Worm (Caenorhabditis elegans): ENCODE results near the gene oatr-1.
A peak's percentile ranks its signal among the peaks of the same experiment; 100 is the strongest.

oatr-1 gene

ce11 chrIII:6406829-6407228 is 10.8 kb upstream of the oatr-1 start, which contains the start of gene let-756:
TSS of gene let-756 (plus strand) at chrIII:6407129.
- TF ChIP-seq tbx-8 (GFP tag; optimal IDR thresholded peaks at IDR 0.05) = no peak
- TF ChIP-seq unc-120 (tag; optimal IDR thresholded peaks at IDR 0.05; ENCODE audit: poor library complexity, severe bottlenecking) = no peak
- no peak for TF ChIP-seq nhr-76 (tag; optimal IDR thresholded peaks at IDR 0.05)
- TF ChIP-seq lin-13 (tag; optimal IDR thresholded peaks at IDR 0.05) = no peak
- no peak for TF ChIP-seq hlh-1 (tag; optimal IDR thresholded peaks at IDR 0.05)
- TF ChIP-seq sem-2 (GFP tag; optimal IDR thresholded peaks at IDR 0.05) = no peak
- TF ChIP-seq mab-5 (tag; optimal IDR thresholded peaks at IDR 0.05) = no peak
- TF ChIP-seq elt-3 (tag; optimal IDR thresholded peaks at IDR 0.05) = no peak

DNA sequence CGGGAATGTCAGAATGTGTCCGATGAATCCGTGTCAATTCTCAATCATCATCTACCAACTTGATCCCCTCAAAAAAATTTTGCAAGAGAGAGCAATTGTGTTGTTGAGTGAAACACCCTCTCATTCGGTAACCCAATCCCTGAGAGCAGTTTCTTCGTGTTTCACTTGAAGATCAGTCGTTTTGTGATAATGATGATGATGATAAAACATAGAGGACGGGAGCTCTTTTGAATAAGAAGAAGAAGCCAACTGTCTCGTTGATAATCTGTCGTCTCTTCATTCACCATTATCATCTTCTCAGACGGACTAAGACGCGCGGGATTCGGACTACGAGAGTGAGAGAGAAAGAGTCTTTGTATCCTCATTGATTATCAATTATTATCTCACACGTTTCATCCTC is 9.1 kb upstream of the oatr-1 start:
- peak; percentile 66 for TF ChIP-seq unc-120 (tag; optimal IDR thresholded peaks at IDR 0.05; ENCODE audit: poor library complexity, severe bottlenecking)
- peak; percentile 88 for TF ChIP-seq unc-62 (GFP tag; optimal IDR thresholded peaks at IDR 0.05)
- peak; percentile 94 for TF ChIP-seq hlh-1 (tag; optimal IDR thresholded peaks at IDR 0.05)
- TF ChIP-seq mab-5 (tag; optimal IDR thresholded peaks at IDR 0.05) = peak; percentile 30
- no peak for TF ChIP-seq ceh-43 (GFP tag; optimal IDR thresholded peaks at IDR 0.05)
- TF ChIP-seq ceh-39 (tag; optimal IDR thresholded peaks at IDR 0.05) = no peak

ce11 chrIII:6402810-6403209 is 6.8 kb upstream of the oatr-1 start:
- TF ChIP-seq elt-1 (tag; optimal IDR thresholded peaks at IDR 0.05; ENCODE audit: borderline replicate concordance, insufficient read depth) (no peak), mep-1 (tag; optimal IDR thresholded peaks at IDR 0.05) (no peak), ces-1 (GFP tag; optimal IDR thresholded peaks at IDR 0.05) (no peak), nhr-28 (tag; optimal IDR thresholded peaks at IDR 0.05) (no peak), flh-1 (GFP tag; optimal IDR thresholded peaks at IDR 0.05) (no peak), lin-32 (GFP tag; optimal IDR thresholded peaks at IDR 0.05) (no peak), nhr-76 (tag; optimal IDR thresholded peaks at IDR 0.05) (no peak), ceh-83 (GFP tag; optimal IDR thresholded peaks at IDR 0.05) (no peak)

DNA sequence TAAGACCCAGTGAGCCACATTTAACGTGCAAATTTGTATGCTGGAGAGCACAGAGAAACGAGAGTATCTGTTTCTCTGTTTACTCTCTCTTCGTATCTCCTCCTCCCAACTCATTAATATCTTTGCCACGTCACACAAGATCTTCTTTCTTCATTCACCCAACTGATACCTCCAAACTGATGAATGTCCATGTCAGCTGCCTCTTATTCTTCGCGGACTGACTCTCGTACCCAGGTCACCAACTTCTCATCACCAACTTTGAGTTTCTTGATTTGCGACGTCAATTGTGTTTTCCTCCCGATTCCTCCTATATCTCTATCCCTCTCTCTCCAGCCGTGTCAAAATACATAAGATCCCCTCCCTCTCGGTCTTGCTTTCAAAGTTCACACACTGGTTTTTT is 6.4 kb upstream of the oatr-1 start:
- TF ChIP-seq unc-62 (GFP tag; optimal IDR thresholded peaks at IDR 0.05) (peak; percentile 89), mab-5 (tag; optimal IDR thresholded peaks at IDR 0.05) (peak; percentile 48), tbx-8 (GFP tag; optimal IDR thresholded peaks at IDR 0.05) (no peak), unc-120 (tag; optimal IDR thresholded peaks at IDR 0.05; ENCODE audit: poor library complexity, severe bottlenecking) (peak; percentile 69), hlh-1 (tag; optimal IDR thresholded peaks at IDR 0.05) (peak; percentile 99)

DNA sequence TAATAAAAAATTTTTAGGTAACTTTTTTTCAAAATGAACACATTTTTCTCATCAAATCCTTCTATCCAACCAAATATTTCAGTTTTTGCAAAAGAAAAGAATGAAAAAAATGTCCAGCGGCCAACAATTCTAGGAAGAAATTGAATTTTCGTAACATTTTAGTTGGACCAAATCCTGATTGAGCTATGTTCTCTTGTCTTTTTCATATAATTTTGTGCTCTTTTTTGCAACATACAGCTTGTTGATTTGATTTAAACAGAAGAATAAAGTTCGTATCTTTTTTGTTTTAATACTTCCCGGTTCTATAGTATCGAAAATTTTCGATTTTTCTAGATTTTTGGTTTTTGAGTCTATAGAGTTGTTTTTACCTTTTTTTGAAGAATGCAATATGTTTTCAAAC is 3.4 kb upstream of the oatr-1 start:
- TF ChIP-seq blmp-1 (tag; optimal IDR thresholded peaks at IDR 0.05) = no peak
- TF ChIP-seq ces-1 (GFP tag; optimal IDR thresholded peaks at IDR 0.05) = peak; percentile 57

DNA sequence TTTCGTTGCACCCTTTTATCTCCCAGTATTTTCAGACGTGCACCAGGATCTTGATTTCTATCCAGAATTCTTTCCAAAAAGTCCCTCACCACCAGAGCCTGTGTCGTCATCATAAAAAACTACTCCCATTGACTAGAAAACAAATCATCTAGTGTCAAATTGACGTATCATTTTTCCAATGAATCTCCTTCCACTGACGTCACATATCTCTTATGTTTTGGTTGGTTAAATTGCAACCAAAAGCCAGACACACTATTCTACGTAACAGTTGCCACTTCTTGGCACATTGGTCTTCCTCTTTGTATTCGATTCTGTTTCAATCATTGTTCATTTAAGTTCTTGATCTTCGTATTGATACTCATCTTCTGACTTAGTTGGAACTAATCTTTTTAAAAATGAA is 2.1 kb upstream of the oatr-1 start:
- TF ChIP-seq nhr-237 (tag; optimal IDR thresholded peaks at IDR 0.05) = no peak
- no peak for TF ChIP-seq sem-2 (GFP tag; optimal IDR thresholded peaks at IDR 0.05)
- no peak for TF ChIP-seq mls-2 (tag; optimal IDR thresholded peaks at IDR 0.05)
- TF ChIP-seq hlh-1 (tag; optimal IDR thresholded peaks at IDR 0.05) = peak; percentile 59
- TF ChIP-seq ces-1 (GFP tag; optimal IDR thresholded peaks at IDR 0.05) = no peak
- TF ChIP-seq unc-62 (GFP tag; optimal IDR thresholded peaks at IDR 0.05) = peak; percentile 24
- TF ChIP-seq ceh-39 (tag; optimal IDR thresholded peaks at IDR 0.05) = no peak

- peak; percentile 7 for TF ChIP-seq elt-1 (tag; optimal IDR thresholded peaks at IDR 0.05; ENCODE audit: borderline replicate concordance, insufficient read depth)
- TF ChIP-seq mls-2 (tag; optimal IDR thresholded peaks at IDR 0.05) = no peak
Observed at ce11 chrIII:6396381-6396780, 399 bp upstream of the oatr-1 start.

ce11 chrIII:6390644-6391043 is 5.3 kb downstream of the oatr-1 start, which contains the start of gene smrc-1:
TSS of gene smrc-1 (plus strand) at chrIII:6390944.
- no peak for TF ChIP-seq M03D4.4 (tag; optimal IDR thresholded peaks at IDR 0.05)
- TF ChIP-seq unc-39 (tag; optimal IDR thresholded peaks at IDR 0.05) = no peak
- TF ChIP-seq elt-3 (tag; optimal IDR thresholded peaks at IDR 0.05) = no peak
- no peak for TF ChIP-seq nhr-2 (tag; optimal IDR thresholded peaks at IDR 0.05)
- TF ChIP-seq ces-1 (GFP tag; optimal IDR thresholded peaks at IDR 0.05) = no peak
- no peak for TF ChIP-seq sptf-1 (tag; optimal IDR thresholded peaks at IDR 0.05)
- TF ChIP-seq ztf-11 (tag; optimal IDR thresholded peaks at IDR 0.05) = no peak
- TF ChIP-seq unc-62 (GFP tag; optimal IDR thresholded peaks at IDR 0.05) = no peak
- TF ChIP-seq sem-2 (GFP tag; optimal IDR thresholded peaks at IDR 0.05) = no peak
- no peak for TF ChIP-seq ceh-39 (tag; optimal IDR thresholded peaks at IDR 0.05)
- TF ChIP-seq mls-2 (tag; optimal IDR thresholded peaks at IDR 0.05) = no peak
- no peak for TF ChIP-seq nhr-12 (tag; optimal IDR thresholded peaks at IDR 0.05)
- no peak for TF ChIP-seq drap-1 (GFP tag; optimal IDR thresholded peaks at IDR 0.05)
